Worm (Caenorhabditis elegans) whole organism, L4/young adult: ENCODE measurements around the gene bath-38.

Experiments
- W03F9.2 ChIP-seq: fragments of 150-350 bp; optimal IDR thresholded peaks from 2 replicates; lab custom pipeline; 2014; ENCODE audit warnings: missing biosample characterization, missing genetic modification characterization
- dao-5 ChIP-seq: sonication (generic microtip); optimal IDR thresholded peaks from 2 replicates; lab custom pipeline; 2016; ENCODE audit warnings: missing genotype, missing genetic modification characterization, moderate library complexity, missing compliant biosample characterization
- him-1 ChIP-seq: sonication (generic microtip); optimal IDR thresholded peaks from 2 replicates; lab custom pipeline; 2016; ENCODE audit warnings: missing genotype, missing genetic modification reagents, missing genetic modification characterization, missing compliant biosample characterization

Gene bath-38

DNA sequence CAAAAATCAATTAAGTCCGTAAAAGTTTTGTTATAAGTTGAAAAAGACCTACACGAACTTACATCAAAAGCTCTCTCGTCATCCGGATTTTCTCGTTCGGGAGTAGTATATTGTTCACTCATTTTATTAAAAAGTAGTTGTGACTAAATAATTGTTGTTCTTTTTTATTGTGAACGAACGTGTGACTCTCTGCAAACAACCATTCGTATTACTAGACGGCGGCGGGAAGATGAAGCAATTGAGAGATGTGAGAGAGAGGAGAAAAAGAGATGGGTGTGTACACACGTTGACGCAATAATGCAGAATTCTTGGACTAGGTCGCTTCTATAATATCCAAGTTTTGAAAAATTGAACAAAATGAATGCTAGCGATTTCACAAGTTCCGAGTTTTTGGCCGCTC lies at the start of gene bath-38, which contains the start of gene F52H3.11:
Gene bath-38 (minus strand): TSS at position 310 of the 400 bp plus-strand sequence.
Gene F52H3.11 (minus strand): TSS at position 203 of the 400 bp plus-strand sequence.
- TF ChIP-seq him-1 (no peak), dao-5 (tag; lab: Kevin White, UChicago) (no peak), W03F9.2 (tag; lab: Kevin White, UChicago) (no peak)

DNA sequence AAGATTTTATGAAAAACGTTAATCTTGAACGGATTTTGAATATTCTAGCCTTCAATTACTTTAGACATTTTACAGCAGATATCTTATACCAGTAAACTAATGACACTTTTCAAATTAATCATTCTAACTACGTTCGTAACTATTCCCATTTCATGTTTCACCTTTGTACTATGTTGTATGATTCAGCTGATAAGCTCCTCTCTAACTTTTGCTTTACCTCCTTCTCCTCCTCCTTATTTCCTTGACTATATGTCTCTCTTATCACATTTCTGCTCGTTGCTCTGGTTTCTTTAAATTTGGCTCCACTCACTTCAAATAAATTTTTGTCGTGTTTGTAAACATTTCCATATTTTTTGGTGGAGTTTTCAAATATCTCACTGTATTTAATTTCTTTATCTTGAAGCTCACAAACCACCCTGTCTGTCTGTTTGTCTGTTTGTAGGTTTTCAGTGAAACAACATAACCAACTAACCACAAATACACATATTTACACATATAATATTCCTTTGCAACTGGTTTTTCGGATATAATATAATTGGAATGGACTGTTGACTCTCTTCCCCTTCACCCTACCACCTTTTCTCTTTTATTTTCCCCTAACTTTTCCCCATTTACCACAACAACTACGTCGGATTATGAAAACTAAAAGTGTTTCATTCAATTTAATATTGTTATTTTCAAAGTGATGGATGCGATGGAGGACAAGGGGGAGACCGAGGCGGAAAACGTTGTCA lies 49.3 kb upstream of the bath-38 start, which contains the start of gene lact-2:
Gene lact-2 (plus strand): TSS at position 684 of the 734 bp plus-strand sequence.
- no peak for TF ChIP-seq dao-5 (tag; lab: Kevin White, UChicago)
- no peak for TF ChIP-seq W03F9.2 (tag; lab: Kevin White, UChicago)
- TF ChIP-seq him-1, result no peak

DNA sequence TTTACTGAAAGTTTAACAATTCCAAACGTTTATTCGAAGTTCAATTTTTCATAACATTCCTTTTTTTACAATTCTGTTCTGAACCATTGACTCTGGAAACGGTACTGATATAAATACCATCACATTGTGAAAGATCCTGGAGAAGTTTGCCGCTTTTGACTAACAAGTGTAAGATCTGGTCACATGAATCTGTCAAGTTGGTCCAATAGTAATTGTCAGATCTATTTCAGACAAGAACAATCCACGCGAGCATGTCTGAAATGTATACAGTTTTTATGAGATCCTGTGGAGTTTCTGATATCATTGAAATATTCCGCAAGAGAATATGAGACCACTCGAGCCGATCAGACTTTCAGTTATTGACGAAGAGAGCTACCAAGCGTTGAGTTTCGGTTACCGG lies 48.0 kb upstream of the bath-38 start:
- no peak for TF ChIP-seq him-1
- TF ChIP-seq W03F9.2 (tag; lab: Kevin White, UChicago), result no peak
- no peak for TF ChIP-seq dao-5 (tag; lab: Kevin White, UChicago)

DNA sequence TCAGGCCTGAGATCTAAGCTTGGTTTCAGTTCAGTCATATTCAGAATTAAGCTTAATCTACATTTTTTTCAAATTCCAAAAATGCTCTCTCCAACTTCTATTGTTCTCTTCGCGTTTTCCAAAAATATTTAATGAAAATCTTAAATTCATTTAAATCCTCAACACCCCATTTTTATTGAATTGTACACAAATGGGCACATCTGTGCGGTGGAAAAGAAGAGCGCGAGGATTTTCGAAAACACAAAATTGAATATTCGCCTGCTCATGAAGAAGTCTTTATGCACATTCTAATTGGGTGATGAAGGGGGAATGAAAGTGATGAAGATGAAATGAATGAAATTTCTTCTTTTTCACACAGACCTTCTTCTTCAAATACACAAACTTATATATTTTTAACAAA lies 39.4 kb upstream of the bath-38 start:
- TF ChIP-seq him-1 (no peak), dao-5 (tag; lab: Kevin White, UChicago) (no peak), W03F9.2 (tag; lab: Kevin White, UChicago) (no peak)

DNA sequence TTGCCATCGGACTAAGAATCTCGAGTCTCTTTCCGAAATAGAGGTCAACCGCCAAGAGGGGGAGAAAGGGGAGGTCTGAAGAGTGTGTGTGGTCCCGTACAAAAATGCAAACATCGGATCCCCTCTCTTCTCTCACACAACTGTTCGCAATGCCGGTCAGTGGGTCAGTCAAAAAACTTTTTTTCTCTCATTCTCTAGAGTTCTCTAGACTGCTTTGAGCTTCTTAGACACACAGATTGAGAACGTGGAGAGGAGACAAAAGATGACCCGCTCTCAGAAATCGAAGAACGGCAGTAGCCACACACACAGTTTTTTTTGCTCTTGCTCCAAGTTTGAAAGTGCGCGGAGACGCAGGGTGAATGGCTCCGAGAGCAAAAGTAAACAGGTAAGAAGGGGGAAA lies 30.7 kb upstream of the bath-38 start:
- no peak for TF ChIP-seq him-1
- TF ChIP-seq dao-5 (tag; lab: Kevin White, UChicago), result no peak
- no peak for TF ChIP-seq W03F9.2 (tag; lab: Kevin White, UChicago)

DNA sequence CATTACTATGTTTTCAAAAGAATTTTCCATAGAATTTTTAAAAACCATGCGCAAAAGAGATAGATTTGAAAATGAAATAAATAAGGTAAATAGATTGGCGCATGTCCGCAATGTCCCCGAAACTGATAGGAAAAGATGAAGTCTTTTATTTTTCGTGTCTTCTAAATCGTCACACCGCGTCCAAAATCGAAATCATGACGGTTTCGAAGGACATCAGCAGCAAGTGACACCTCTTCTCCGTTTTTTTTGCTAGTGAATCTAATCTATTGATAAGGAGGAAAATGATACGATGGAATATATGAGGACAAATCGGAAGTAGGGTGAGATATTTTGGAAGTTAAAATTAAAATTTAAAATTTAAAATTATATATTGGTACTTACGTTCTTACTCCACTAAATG lies 28.9 kb upstream of the bath-38 start:
- TF ChIP-seq W03F9.2 (tag; lab: Kevin White, UChicago) (no peak), dao-5 (tag; lab: Kevin White, UChicago) (no peak), him-1 (no peak)

DNA sequence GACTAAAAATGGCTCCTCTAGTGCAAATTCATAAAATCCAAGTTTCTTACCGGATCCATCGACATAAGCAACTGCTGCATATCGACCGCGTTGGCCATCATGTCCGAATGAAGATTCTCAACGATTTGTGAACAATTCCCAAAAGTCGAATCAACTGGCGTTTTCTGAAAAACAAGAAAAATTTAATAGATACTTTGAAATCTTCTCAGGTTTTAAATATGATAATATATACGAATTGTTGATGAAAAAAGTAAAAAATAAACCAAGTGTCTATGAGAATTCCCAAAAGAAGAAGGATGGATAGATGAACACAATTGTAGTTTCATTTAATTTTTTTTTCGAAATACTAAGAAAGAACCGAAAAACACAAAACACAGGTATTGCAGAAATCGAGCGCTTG lies 22.7 kb upstream of the bath-38 start, which contains the start of gene die-1:
Gene die-1 (minus strand): TSS at position 101 of the 400 bp plus-strand sequence.
- TF ChIP-seq dao-5 (tag; lab: Kevin White, UChicago), result no peak
- no peak for TF ChIP-seq W03F9.2 (tag; lab: Kevin White, UChicago)
- TF ChIP-seq him-1, result no peak

DNA sequence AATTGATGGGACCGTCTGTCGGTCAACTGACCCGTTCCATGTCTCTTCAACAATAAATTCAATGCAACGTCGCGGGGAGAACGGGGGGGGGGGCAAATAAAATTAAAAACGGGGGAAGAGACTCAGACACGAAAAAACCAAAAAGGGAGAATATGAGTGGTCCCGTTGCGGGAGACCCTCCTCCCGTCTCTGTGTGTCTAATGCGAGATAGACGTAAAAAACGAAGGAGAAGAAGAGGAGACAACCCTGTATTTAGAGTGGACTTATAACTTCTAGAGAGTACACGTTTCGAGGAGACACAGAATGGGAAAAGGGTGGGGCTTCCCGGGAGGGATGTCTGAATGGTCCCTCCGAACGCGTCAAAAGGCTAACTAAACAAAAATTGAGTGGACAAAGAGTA lies 20.4 kb upstream of the bath-38 start:
- TF ChIP-seq W03F9.2 (tag; lab: Kevin White, UChicago) (no peak), dao-5 (tag; lab: Kevin White, UChicago) (no peak), him-1 (no peak)

DNA sequence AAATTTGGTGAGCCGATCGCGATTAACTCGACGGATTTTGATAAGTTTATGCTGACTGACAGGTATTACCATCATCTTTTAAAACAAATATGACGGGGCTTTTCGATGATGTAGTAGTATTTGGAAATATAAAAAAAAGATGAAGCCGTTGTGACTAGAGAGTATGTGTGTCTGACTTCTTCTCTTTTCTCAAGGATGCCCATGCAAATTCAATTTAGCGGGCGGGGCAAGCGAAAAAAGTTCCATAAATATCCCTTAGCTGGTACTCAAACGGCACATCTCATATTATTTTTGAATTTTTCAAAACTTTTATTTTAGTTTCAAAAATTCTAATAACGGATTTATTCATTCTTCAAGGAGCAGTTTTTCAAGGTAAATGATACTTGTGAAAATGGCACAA lies 15.4 kb upstream of the bath-38 start, which contains the start of gene stg-1:
Gene stg-1 (minus strand): TSS at position 153 of the 400 bp plus-strand sequence.
- TF ChIP-seq W03F9.2 (tag; lab: Kevin White, UChicago) (no peak), him-1 (no peak), dao-5 (tag; lab: Kevin White, UChicago) (no peak)

DNA sequence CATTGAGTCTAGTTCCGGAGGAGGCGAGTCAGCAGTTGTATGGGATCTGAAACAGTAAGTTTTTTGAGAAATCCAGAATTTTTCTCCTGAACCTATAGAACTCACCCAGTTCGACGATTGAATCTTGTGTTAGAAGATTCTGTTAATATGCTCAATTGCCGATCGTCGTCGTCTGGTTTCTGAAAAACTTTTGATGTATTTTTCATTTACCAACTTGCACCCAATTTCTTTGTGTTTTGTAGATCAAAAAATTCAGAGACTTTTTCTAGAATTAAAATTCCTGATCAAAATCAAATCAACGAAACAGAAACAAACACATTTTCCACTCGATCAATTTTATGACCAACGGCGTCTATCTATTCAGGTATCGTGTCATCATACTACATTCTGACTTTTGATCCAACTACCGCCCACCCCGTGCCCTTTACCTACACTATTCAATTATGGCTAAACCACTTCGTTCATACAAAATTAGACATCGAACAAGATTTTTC lies 11.5 kb upstream of the bath-38 start, which contains the start of gene C18D1.2:
Gene C18D1.2 (plus strand): TSS at position 444 of the 494 bp plus-strand sequence.
- TF ChIP-seq W03F9.2 (tag; lab: Kevin White, UChicago) (no peak), dao-5 (tag; lab: Kevin White, UChicago) (no peak), him-1 (no peak)

DNA sequence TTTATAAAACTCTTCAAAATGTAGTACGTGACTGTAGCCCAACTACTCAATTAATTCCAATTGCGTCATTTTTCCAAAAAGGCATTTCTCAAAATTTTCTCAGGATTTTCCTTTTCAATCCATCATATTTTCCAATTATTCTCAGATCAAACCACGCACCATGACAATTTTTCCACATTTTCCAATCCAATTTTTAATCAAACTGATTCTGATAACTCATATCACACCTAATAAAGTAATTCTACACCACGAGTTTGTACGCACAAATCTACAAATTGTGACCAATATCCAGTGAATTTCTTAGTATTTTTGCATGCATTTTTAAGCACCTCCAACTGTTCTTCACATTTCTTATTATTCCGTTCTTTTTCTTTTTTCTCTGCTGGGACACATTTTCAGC lies 6.4 kb upstream of the bath-38 start:
- TF ChIP-seq W03F9.2 (tag; lab: Kevin White, UChicago), result no peak
- TF ChIP-seq him-1, result no peak
- TF ChIP-seq dao-5 (tag; lab: Kevin White, UChicago), result no peak

DNA sequence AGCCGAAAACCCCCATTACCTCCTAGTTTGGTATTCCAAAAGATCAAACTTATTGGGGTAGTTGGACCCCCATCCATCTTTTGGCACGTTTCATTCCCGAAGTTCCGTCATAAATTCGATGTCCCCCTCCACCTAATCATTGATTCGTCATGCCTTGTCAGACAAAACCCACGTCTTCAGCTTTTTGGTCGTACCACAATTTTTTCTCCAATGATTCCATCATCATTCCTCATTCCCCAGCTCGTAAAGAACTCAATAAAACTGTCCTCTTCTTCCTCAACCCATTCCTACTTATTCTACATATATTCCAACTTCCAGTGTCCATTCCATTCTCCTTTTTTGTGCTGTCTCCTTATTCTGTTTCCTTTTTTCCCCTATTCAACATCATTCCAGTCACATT lies 3.5 kb upstream of the bath-38 start, which contains the start of gene flp-4:
Gene flp-4 (plus strand): TSS at position 301 of the 400 bp plus-strand sequence.
- TF ChIP-seq W03F9.2 (tag; lab: Kevin White, UChicago) (no peak), dao-5 (tag; lab: Kevin White, UChicago) (no peak), him-1 (no peak)

DNA sequence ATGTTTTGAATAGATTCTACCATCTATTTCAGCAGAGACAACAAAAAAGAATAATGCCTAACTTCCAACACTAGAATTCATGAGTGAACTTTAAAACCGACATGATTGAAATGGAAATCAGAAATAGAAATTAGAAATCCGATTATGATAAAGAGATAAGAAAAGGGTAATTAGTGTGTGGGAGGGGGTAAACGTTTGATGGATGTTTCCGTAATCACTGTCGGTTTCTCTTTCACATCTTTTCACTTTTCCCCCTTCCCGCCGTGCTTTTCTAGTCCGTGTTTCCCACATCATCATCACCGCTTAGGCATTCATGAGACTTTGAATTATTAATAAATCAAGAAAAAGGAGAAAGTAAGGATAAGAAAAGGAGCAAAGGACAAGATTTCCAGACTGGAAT lies 600 bp upstream of the bath-38 start:
- no peak for TF ChIP-seq dao-5 (tag; lab: Kevin White, UChicago)
- TF ChIP-seq him-1, result no peak
- no peak for TF ChIP-seq W03F9.2 (tag; lab: Kevin White, UChicago)

DNA sequence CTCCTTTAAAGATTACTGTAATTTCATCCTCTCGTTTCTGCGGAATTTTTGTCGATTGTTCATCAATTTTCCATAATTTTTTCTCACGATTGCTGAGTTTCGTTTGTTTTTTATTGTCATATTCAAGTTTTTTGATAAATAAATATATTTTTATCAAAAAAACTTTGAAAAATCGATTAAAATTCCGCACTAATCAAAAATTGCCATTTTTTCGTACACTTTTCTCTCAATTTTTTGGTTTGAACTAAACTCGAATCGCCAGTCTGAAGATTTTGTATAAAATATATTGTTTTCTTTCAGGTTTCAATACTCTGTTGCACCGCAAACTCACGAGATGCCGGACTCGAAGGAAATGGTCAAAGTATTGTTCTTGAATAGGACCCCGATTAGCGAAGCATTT lies 4.2 kb downstream of the bath-38 start, which contains the start of gene ogr-2:
Gene ogr-2 (plus strand): TSS at position 301 of the 400 bp plus-strand sequence.
- TF ChIP-seq W03F9.2 (tag; lab: Kevin White, UChicago) (no peak), him-1 (no peak), dao-5 (tag; lab: Kevin White, UChicago) (no peak)
